Worm (Caenorhabditis elegans) whole organism, young adult: Measurements from ENCODE around the gene far-6.

ENCODE experiments used
- D2030.7 ChIP-seq: fragments of 200-800 bp; sonication (Bioruptor generic); IDR thresholded peaks from 2 replicates; pipeline ENCODE4 v1.3.6; 2022; ENCODE audit warnings: missing genetic modification reagents, missing genetic modification characterization, missing compliant biosample characterization
- mes-4 ChIP-seq: sonication (generic microtip); optimal IDR thresholded peaks from 2 replicates; lab custom pipeline; 2016; ENCODE audit warnings: missing genotype, missing genetic modification characterization, missing compliant biosample characterization

ce11 chrIV:13315344-13315743 lies 12.8 kb upstream of the far-6 start, which contains the start of gene fat-1:
- TF ChIP-seq mes-4 (tag; lab: Kevin White, UChicago), result no peak
- no peak for TF ChIP-seq D2030.7
